Worm (Caenorhabditis elegans): Measurements from ENCODE around the gene C25H3.7.

Gene C25H3.7

DNA sequence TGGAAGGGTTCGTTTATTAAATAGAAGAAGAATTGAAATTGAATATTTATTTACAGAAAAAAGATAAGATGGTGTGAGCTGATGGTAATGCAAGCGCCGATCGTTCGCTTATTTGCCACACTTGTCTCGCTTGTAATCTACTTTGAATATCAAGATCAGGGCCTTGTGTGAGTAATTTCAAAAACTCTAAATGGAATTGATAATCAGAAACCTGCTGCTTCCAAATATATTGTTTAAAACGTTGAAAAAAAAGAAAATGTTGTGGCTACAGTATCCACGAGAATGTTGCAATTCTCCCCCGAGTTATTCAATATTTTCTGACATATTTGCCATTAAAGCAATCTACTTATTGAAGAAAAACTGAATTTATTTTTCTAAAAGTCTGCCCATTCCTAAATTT, 42.1 kb upstream of the C25H3.7 start:
- TF ChIP-seq lin-32 (GFP tag; optimal IDR thresholded peaks at IDR 0.05) (no peak), nhr-2 (tag; optimal IDR thresholded peaks at IDR 0.05) (no peak), lsy-2 (tag; optimal IDR thresholded peaks at IDR 0.05) (no peak), blmp-1 (tag; optimal IDR thresholded peaks at IDR 0.05) (no peak), ceh-39 (tag; optimal IDR thresholded peaks at IDR 0.05) (no peak), ceh-83 (GFP tag; optimal IDR thresholded peaks at IDR 0.05) (no peak), flh-1 (GFP tag; optimal IDR thresholded peaks at IDR 0.05) (no peak), mep-1 (tag; optimal IDR thresholded peaks at IDR 0.05) (no peak), sem-2 (GFP tag; optimal IDR thresholded peaks at IDR 0.05) (no peak), lin-13 (tag; optimal IDR thresholded peaks at IDR 0.05) (no peak), mls-2 (tag; optimal IDR thresholded peaks at IDR 0.05) (no peak), ces-1 (GFP tag; optimal IDR thresholded peaks at IDR 0.05) (no peak), M03D4.4 (tag; optimal IDR thresholded peaks at IDR 0.05) (no peak), nhr-12 (tag; optimal IDR thresholded peaks at IDR 0.05) (no peak), pha-4 (tag; optimal IDR thresholded peaks at IDR 0.05) (no peak), ceh-43 (GFP tag; optimal IDR thresholded peaks at IDR 0.05) (no peak), nhr-237 (tag; optimal IDR thresholded peaks at IDR 0.05) (no peak), sptf-1 (tag; optimal IDR thresholded peaks at IDR 0.05) (no peak), nhr-28 (tag; optimal IDR thresholded peaks at IDR 0.05) (no peak), bed-3 (GFP tag; optimal IDR thresholded peaks at IDR 0.05) (no peak)

DNA sequence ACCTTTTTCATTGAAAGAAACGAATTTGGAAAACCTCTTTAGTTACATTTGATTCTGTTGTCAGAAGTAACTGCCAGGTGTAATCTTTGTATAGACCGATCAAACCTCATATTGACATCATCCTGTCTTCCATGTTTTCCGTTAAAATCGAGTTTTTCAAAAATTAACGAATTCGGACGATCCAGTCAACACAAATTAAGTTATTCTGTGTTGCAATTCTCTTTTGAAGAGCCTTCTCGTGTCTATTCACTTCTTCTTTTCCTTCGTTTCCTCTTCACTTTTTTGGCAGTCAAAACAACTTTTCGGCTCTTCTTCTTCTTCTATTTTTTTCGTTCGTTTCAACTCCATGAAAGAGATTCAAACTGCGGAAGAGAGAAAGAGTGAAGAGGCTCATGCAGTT, 39.4 kb upstream of the C25H3.7 start:
- TF ChIP-seq pha-4 (tag; optimal IDR thresholded peaks at IDR 0.05) (no peak), ces-1 (GFP tag; optimal IDR thresholded peaks at IDR 0.05) (peak; percentile 89), M03D4.4 (tag; optimal IDR thresholded peaks at IDR 0.05) (no peak), ceh-83 (GFP tag; optimal IDR thresholded peaks at IDR 0.05) (no peak), zip-8 (tag; optimal IDR thresholded peaks at IDR 0.05) (no peak)

DNA sequence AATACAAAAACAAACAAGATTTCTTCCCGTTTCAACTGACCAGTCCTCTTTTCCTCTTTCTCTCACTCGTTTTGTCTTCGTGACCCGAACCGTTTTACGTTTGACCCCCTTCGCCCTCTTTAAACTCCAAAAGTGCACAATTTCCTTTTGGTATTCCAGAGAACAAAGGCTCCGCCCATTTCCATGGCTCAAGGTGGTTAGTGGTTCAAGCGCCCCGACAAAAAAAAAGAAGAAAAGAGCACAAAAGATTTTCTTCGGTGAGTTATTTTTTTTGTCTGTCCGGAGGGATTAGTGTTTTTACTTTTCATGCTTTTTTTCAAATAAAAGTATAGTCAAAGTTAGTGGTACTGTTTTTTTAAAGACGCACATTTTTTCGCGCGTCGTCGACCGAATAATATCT, 38.8 kb upstream of the C25H3.7 start, which contains the start of gene osta-2:
osta-2 (plus strand) TSS at position 160 of the 400 bp plus-strand sequence.
- TF ChIP-seq sptf-1 (tag; optimal IDR thresholded peaks at IDR 0.05) (no peak), ceh-39 (tag; optimal IDR thresholded peaks at IDR 0.05) (no peak), mab-5 (tag; optimal IDR thresholded peaks at IDR 0.05) (no peak), drap-1 (GFP tag; optimal IDR thresholded peaks at IDR 0.05) (no peak), unc-39 (tag; optimal IDR thresholded peaks at IDR 0.05) (no peak), zip-8 (tag; optimal IDR thresholded peaks at IDR 0.05) (no peak), bed-3 (GFP tag; optimal IDR thresholded peaks at IDR 0.05) (no peak), elt-1 (tag; optimal IDR thresholded peaks at IDR 0.05; ENCODE audit: borderline replicate concordance, insufficient read depth) (no peak), nhr-2 (tag; optimal IDR thresholded peaks at IDR 0.05) (no peak), nhr-237 (tag; optimal IDR thresholded peaks at IDR 0.05) (no peak), blmp-1 (tag; optimal IDR thresholded peaks at IDR 0.05) (no peak), sem-2 (GFP tag; optimal IDR thresholded peaks at IDR 0.05) (no peak), mls-2 (tag; optimal IDR thresholded peaks at IDR 0.05) (no peak), nhr-28 (tag; optimal IDR thresholded peaks at IDR 0.05) (no peak)

DNA sequence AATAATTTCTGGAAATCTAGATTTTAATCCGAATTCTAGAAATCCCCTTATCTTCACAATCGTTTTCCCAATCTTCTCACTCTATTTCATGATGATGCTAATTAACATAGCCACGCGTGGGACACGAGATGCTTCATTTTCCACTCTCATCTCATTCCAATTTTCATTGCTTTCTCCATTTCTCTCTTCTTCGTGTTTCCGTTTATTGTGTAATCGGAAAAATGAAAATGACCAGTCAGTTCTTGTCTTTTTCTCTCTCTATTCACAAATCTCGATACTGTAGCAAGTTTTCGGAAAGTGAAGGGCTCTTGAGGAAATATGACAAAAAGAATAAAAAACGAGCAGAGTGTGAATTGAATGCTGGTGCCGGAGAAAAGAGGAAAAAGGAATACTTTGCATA, 35.7 kb upstream of the C25H3.7 start:
- TF ChIP-seq mab-5 (tag; optimal IDR thresholded peaks at IDR 0.05) (no peak), ces-1 (GFP tag; optimal IDR thresholded peaks at IDR 0.05) (peak; percentile 2), elt-1 (tag; optimal IDR thresholded peaks at IDR 0.05; ENCODE audit: borderline replicate concordance, insufficient read depth) (peak; percentile 56), ceh-83 (GFP tag; optimal IDR thresholded peaks at IDR 0.05) (no peak)

DNA sequence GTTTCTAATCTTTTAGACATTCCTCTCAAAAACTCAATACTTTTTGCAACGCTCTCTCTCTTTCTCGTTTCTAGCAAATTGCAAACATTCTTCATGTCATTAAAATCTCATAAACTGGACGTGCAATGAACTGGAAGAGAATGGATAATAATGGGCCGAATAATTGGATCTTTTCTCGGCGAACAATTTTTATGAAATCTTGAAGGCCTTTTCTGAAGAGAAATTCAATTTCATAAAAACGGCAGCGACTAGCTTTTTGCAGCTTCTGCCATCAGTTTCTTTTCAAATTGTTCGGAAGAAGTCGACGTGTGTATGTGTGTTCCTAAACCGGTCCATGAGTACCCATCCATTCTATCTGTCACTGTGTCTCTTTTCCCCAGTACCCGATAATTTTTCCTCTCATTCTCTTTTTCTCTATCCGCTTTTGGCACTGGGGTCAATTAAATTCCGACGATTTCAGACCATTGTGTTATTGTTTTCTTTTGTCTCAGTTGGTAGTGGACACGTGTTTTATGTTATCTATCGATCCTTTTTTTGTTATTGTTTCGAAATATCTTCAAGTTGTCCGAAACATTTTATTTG, 34.0 kb upstream of the C25H3.7 start:
- TF ChIP-seq ces-1 (GFP tag; optimal IDR thresholded peaks at IDR 0.05) (peak; percentile 77), drap-1 (GFP tag; optimal IDR thresholded peaks at IDR 0.05) (no peak)

DNA sequence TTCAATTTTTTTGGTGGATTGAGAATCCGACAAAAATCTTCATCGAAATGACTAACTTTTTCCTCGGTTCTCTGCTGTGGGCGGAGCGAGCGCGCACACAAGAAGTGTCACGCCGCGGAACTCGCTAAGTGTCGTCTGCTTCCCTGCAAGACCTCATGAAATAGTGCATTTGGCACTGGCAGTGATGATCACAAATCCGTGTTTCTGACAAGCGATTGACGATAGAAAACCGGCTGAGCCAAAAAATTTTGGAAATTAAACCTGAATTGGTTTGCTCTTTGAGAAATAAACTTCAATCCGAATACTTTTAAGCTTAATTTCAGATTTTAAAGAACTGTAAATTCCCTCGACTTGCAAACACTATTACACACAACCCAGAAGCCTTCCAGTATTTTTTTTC, 32.8 kb upstream of the C25H3.7 start:
- TF ChIP-seq nhr-76 (tag; optimal IDR thresholded peaks at IDR 0.05): no peak
- peak; percentile 31 for TF ChIP-seq mep-1 (tag; optimal IDR thresholded peaks at IDR 0.05)
- TF ChIP-seq M03D4.4 (tag; optimal IDR thresholded peaks at IDR 0.05): no peak
- peak; percentile 1 for TF ChIP-seq ces-1 (GFP tag; optimal IDR thresholded peaks at IDR 0.05)
- no peak for TF ChIP-seq flh-1 (GFP tag; optimal IDR thresholded peaks at IDR 0.05)
- no peak for TF ChIP-seq unc-120 (tag; optimal IDR thresholded peaks at IDR 0.05; ENCODE audit: poor library complexity, severe bottlenecking)
- TF ChIP-seq lin-13 (tag; optimal IDR thresholded peaks at IDR 0.05): no peak

Measured in whole organism, mixed stage, embryonic.